Worm (Caenorhabditis elegans) whole organism, late embryonic: ENCODE measurements around the gene umps-1.

Experiments used
- C38D4.7 ChIP-seq: fragments of 200-800 bp; sonication (Bioruptor generic); optimal IDR thresholded peaks from 2 replicates; lab custom pipeline; 2018; ENCODE audit warnings: mild to moderate bottlenecking, missing genetic modification characterization, moderate library complexity, missing compliant biosample characterization
- F13H6.1 ChIP-seq: sonication (generic microtip); optimal IDR thresholded peaks from 2 replicates; lab custom pipeline; 2016; ENCODE audit warnings: missing genetic modification characterization, missing compliant biosample characterization
- T23F11.4 ChIP-seq: fragments of 200-800 bp; sonication (Bioruptor generic); optimal IDR thresholded peaks from 2 replicates; lab custom pipeline; 2018; ENCODE audit warnings: mild to moderate bottlenecking, missing genetic modification characterization, missing compliant biosample characterization
- ama-1 ChIP-seq: fragments of 150-350 bp; optimal IDR thresholded peaks from 2 replicates; lab custom pipeline; 2014
- ceh-24 ChIP-seq: sonication (generic microtip); optimal IDR thresholded peaks from 2 replicates; lab custom pipeline; 2016; ENCODE audit warnings: mild to moderate bottlenecking, missing genetic modification characterization, missing compliant biosample characterization
- ceh-30 ChIP-seq: fragments of 150-350 bp; optimal IDR thresholded peaks from 2 replicates; lab custom pipeline; 2014; ENCODE audit warnings: missing biosample characterization, missing genetic modification characterization
- ceh-31 ChIP-seq: sonication (generic microtip); optimal IDR thresholded peaks from 2 replicates; lab custom pipeline; 2016; ENCODE audit warnings: missing genetic modification characterization, missing compliant biosample characterization
- ceh-34 ChIP-seq: sonication (generic microtip); optimal IDR thresholded peaks from 2 replicates; lab custom pipeline; 2016; ENCODE audit warnings: mild to moderate bottlenecking, missing genetic modification characterization, missing compliant biosample characterization
- ceh-45 ChIP-seq: fragments of 200-800 bp; sonication (Bioruptor generic); IDR thresholded peaks from 2 replicates; pipeline ENCODE4 v1.3.6; 2022; ENCODE audit warnings: missing genetic modification reagents, missing genetic modification characterization, missing compliant biosample characterization
- ceh-48 ChIP-seq: sonication (generic microtip); optimal IDR thresholded peaks from 2 replicates; lab custom pipeline; 2016; ENCODE audit warnings: missing genetic modification characterization, inconsistent platforms, missing compliant biosample characterization
- ceh-6 ChIP-seq: fragments of 200-800 bp; sonication (Bioruptor generic); optimal IDR thresholded peaks from 2 replicates; lab custom pipeline; 2018; ENCODE audit warnings: mild to moderate bottlenecking, missing genetic modification characterization, missing compliant biosample characterization
- ceh-9 ChIP-seq: sonication (generic microtip); optimal IDR thresholded peaks from 2 replicates; lab custom pipeline; 2016; ENCODE audit warnings: mild to moderate bottlenecking, missing genetic modification characterization, inconsistent platforms, missing compliant biosample characterization
- che-1 ChIP-seq: sonication (generic microtip); optimal IDR thresholded peaks from 2 replicates; lab custom pipeline; 2016; ENCODE audit warnings: mild to moderate bottlenecking, missing genetic modification characterization, missing compliant biosample characterization
- dmd-4 ChIP-seq: sonication (generic microtip); optimal IDR thresholded peaks from 2 replicates; lab custom pipeline; 2016; ENCODE audit warnings: borderline replicate concordance, missing genetic modification characterization, missing compliant biosample characterization
- elt-2 ChIP-seq: sonication (generic microtip); optimal IDR thresholded peaks from 2 replicates; lab custom pipeline; 2016; ENCODE audit warnings: missing genetic modification reagents, missing genetic modification characterization, missing compliant biosample characterization
- elt-4 ChIP-seq: sonication (generic microtip); optimal IDR thresholded peaks from 2 replicates; lab custom pipeline; 2016; ENCODE audit warnings: missing genetic modification characterization, missing compliant biosample characterization
- eyg-1 ChIP-seq: sonication (generic microtip); optimal IDR thresholded peaks from 2 replicates; lab custom pipeline; 2016; ENCODE audit warnings: missing genotype, missing genetic modification characterization, missing compliant biosample characterization
- fax-1 ChIP-seq: sonication (generic microtip); optimal IDR thresholded peaks from 2 replicates; lab custom pipeline; 2016; ENCODE audit warnings: missing genotype, missing genetic modification characterization, missing compliant biosample characterization
- fkh-10 ChIP-seq: fragments of 150-350 bp; optimal IDR thresholded peaks from 2 replicates; lab custom pipeline; 2014; ENCODE audit warnings: missing biosample characterization, missing genetic modification reagents, missing genetic modification characterization
- gmeb-2 ChIP-seq: sonication (generic microtip); optimal IDR thresholded peaks from 2 replicates; lab custom pipeline; 2016; ENCODE audit warnings: missing genetic modification characterization, inconsistent platforms, missing compliant biosample characterization
- hlh-13 ChIP-seq: fragments of 200-800 bp; sonication (Bioruptor generic); optimal IDR thresholded peaks from 2 replicates; lab custom pipeline; 2018; ENCODE audit warnings: mild to moderate bottlenecking, missing genetic modification characterization, missing compliant biosample characterization
- hlh-15 ChIP-seq: sonication (generic microtip); optimal IDR thresholded peaks from 2 replicates; lab custom pipeline; 2016; ENCODE audit warnings: missing genetic modification characterization, missing compliant biosample characterization
- hlh-6 ChIP-seq: sonication (generic microtip); optimal IDR thresholded peaks from 2 replicates; lab custom pipeline; 2016; ENCODE audit warnings: missing genotype, missing genetic modification characterization, missing compliant biosample characterization
- hlh-8 ChIP-seq: sonication (generic microtip); optimal IDR thresholded peaks from 2 replicates; lab custom pipeline; 2016; ENCODE audit warnings: missing genotype, missing genetic modification characterization, missing compliant biosample characterization
- madf-2 ChIP-seq: sonication (generic microtip); optimal IDR thresholded peaks from 2 replicates; lab custom pipeline; 2017; ENCODE audit warnings: missing genetic modification characterization, missing compliant biosample characterization
- mec-3 ChIP-seq: sonication (generic microtip); optimal IDR thresholded peaks from 2 replicates; lab custom pipeline; 2016; ENCODE audit warnings: borderline replicate concordance, missing genetic modification characterization, missing compliant biosample characterization
- nfya-1 ChIP-seq: sonication (generic microtip); optimal IDR thresholded peaks from 2 replicates; lab custom pipeline; 2017; ENCODE audit warnings: missing genetic modification characterization, mild to moderate bottlenecking, missing compliant biosample characterization, antibody characterized with exemption, moderate library complexity
- nhr-11 ChIP-seq: fragments of 150-350 bp; optimal IDR thresholded peaks from 2 replicates; lab custom pipeline; 2014; ENCODE audit warnings: missing biosample characterization, missing genetic modification characterization
- npax-4 ChIP-seq: sonication (generic microtip); optimal IDR thresholded peaks from 2 replicates; lab custom pipeline; 2016; ENCODE audit warnings: missing genetic modification characterization, missing compliant biosample characterization
- pag-3 ChIP-seq: sonication (generic microtip); optimal IDR thresholded peaks from 2 replicates; lab custom pipeline; 2016; ENCODE audit warnings: missing compliant biosample characterization, missing genetic modification characterization, borderline replicate concordance
- pha-2 ChIP-seq: sonication (generic microtip); optimal IDR thresholded peaks from 2 replicates; lab custom pipeline; 2017; ENCODE audit warnings: mild to moderate bottlenecking, missing genetic modification characterization, missing compliant biosample characterization
- pqm-1 ChIP-seq: sonication (generic microtip); optimal IDR thresholded peaks from 2 replicates; lab custom pipeline; 2016; ENCODE audit warnings: missing genetic modification characterization, missing compliant biosample characterization
- pros-1 ChIP-seq: fragments of 150-350 bp; optimal IDR thresholded peaks from 2 replicates; lab custom pipeline; 2014; ENCODE audit warnings: missing biosample characterization, missing genetic modification reagents, missing genetic modification characterization
- rnt-1 ChIP-seq: sonication (generic microtip); optimal IDR thresholded peaks from 2 replicates; lab custom pipeline; 2016; ENCODE audit warnings: missing genetic modification characterization, missing compliant biosample characterization
- sox-2 ChIP-seq: fragments of 200-800 bp; sonication (Bioruptor generic); IDR thresholded peaks from 2 replicates; pipeline ENCODE4 v1.3.6; 2022; ENCODE audit warnings: missing genetic modification reagents, missing genetic modification characterization, missing compliant biosample characterization
- unc-3 ChIP-seq, 2 experiments: fragments of 200-800 bp in 1 of 2; sonication (Bioruptor generic) in 1 of 2; sonication (generic microtip) in 1 of 2; conservative IDR thresholded peaks in 1 of 2; optimal IDR thresholded peaks in 1 of 2; 2 replicates each; pipeline versions ENCODE4 v1.3.6 to Lab custom; 2016 to 2022; ENCODE audit warnings: missing compliant biosample characterization in 2 of 2, missing genetic modification characterization in 2 of 2, missing genetic modification reagents in 1 of 2
- unc-42 ChIP-seq: sonication (generic microtip); optimal IDR thresholded peaks from 2 replicates; lab custom pipeline; 2016; ENCODE audit warnings: missing genotype, missing genetic modification characterization, missing compliant biosample characterization
- unc-55 ChIP-seq: sonication (generic microtip); optimal IDR thresholded peaks from 2 replicates; lab custom pipeline; 2017; ENCODE audit warnings: missing biosample characterization, missing genetic modification reagents, missing genetic modification characterization
- zip-5 ChIP-seq: sonication (generic microtip); optimal IDR thresholded peaks from 2 replicates; lab custom pipeline; 2016; ENCODE audit warnings: missing genetic modification characterization, missing compliant biosample characterization
- ztf-16 ChIP-seq: sonication (generic microtip); optimal IDR thresholded peaks from 2 replicates; lab custom pipeline; 2017; ENCODE audit warnings: missing genetic modification characterization, missing compliant biosample characterization

umps-1 gene

DNA sequence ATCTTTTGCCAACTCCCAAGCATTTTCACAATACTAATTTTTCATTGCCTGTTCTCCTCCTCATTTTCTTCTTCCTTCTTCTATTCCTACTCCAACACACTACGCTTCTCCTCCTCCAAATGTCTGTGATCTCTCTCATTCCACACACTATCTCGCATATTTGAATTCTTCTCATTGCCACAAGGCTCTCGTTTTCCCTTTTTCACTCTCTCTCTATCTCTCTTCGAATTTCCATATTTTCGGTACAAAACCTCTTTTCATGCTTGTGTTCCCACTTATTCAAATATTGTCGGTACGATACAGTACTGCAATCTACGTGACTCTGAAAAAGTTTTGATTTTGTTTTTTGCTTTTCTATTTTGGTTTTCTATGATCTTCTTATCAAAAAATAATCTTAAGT, 23.2 kb upstream of the umps-1 start (continued):
- no peak for TF ChIP-seq pros-1 (tag; lab: Kevin White, UChicago)

DNA sequence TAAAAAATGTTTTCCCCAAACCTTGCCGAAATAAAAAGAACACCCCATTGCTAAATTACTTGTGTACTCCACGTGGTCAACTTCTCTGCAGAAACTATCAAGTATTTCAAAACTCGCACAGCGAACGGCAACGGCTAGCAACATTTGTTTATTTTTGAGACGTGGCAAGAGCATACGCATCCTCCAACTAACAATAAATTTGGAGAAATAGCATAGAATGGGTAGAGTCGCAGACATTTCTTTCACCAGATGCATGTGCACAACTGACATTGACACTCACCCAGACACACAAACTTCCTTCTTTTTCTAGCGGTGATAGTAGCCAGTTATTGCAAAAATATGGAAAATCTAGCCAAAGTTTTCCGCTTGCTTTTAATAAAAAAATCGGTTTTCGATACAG, 22.2 kb upstream of the umps-1 start:
- TF ChIP-seq unc-55: no peak
- no peak for TF ChIP-seq sox-2 (GFP tag; lab: Robert Waterston, UW)
- TF ChIP-seq ceh-24: no peak
- no peak for TF ChIP-seq pqm-1 (tag; lab: Kevin White, UChicago)
- no peak for TF ChIP-seq C38D4.7 (GFP tag; lab: Kevin White, UChicago)
- TF ChIP-seq nfya-1 (tag; lab: Kevin White, UChicago): no peak
- no peak for TF ChIP-seq rnt-1 (tag; lab: Kevin White, UChicago)
- no peak for TF ChIP-seq zip-5
- no peak for TF ChIP-seq dmd-4 (tag; lab: Kevin White, UChicago)
- no peak for TF ChIP-seq ceh-45 (GFP tag; lab: Robert Waterston, UW)
- TF ChIP-seq gmeb-2 (tag; lab: Kevin White, UChicago): no peak
- no peak for TF ChIP-seq hlh-8 (tag; lab: Kevin White, UChicago)
- no peak for TF ChIP-seq ceh-6 (GFP tag; lab: Kevin White, UChicago)
- TF ChIP-seq unc-3 (GFP tag; conservative IDR thresholded peaks at IDR 0.05; lab: Robert Waterston, UW): no peak
- no peak for TF ChIP-seq unc-3 (tag; optimal IDR thresholded peaks at IDR 0.05; lab: Kevin White, UChicago)
- no peak for TF ChIP-seq F13H6.1
- no peak for TF ChIP-seq npax-4 (tag; lab: Kevin White, UChicago)
- no peak for TF ChIP-seq ztf-16 (tag; lab: Kevin White, UChicago)
- no peak for TF ChIP-seq ceh-30

DNA sequence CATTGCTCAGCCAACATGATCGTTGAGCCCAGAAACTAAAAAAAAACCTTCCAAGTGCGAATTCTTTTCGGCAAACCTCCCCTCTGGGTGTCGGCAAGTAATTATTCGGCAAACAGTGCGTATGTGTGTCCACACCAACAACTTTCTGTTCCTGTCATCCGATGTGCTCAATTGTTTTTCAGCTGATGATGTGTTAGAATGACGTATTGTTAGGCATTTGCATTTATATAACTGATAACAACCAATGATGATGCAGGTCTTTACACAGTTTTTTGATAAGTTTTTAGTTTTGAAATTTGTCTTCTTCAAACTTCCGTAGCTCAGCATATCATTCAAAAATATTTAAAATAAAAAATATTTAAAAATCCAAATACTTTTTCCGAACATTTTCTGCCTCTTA, 21.5 kb upstream of the umps-1 start:
- TF ChIP-seq elt-2 (tag; lab: Kevin White, UChicago): peak; percentile 38
- TF ChIP-seq unc-3 (GFP tag; conservative IDR thresholded peaks at IDR 0.05; lab: Robert Waterston, UW): no peak
- TF ChIP-seq unc-3 (tag; optimal IDR thresholded peaks at IDR 0.05; lab: Kevin White, UChicago): no peak
- TF ChIP-seq, all 69 proteins: peak for 1

DNA sequence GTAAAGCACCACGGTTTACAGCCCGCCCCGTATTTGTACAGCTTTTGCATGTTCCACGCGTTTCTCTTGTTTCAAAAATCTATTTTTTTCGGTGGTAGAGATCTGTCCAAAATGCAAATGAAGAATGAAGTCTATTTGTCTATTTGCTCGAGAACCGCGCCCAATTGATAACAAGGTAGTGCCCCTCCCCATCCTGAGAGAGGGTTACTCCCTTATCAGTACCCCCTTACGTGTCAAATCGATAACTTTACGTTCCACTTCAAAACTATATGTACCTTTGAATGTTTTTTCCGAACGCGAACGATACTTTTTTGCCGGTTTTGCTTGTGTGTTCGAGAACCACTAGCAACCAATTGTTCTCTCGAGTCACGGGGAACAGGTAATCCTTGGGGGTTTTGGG, 18.6 kb upstream of the umps-1 start:
- TF ChIP-seq che-1 (no peak), pha-2 (no peak), ceh-24 (no peak), madf-2 (tag; lab: Kevin White, UChicago) (no peak), elt-2 (tag; lab: Kevin White, UChicago) (peak; percentile 70), hlh-15 (tag; lab: Kevin White, UChicago) (no peak), nhr-11 (no peak)
- TF ChIP-seq, all 69 proteins: peak for 1

DNA sequence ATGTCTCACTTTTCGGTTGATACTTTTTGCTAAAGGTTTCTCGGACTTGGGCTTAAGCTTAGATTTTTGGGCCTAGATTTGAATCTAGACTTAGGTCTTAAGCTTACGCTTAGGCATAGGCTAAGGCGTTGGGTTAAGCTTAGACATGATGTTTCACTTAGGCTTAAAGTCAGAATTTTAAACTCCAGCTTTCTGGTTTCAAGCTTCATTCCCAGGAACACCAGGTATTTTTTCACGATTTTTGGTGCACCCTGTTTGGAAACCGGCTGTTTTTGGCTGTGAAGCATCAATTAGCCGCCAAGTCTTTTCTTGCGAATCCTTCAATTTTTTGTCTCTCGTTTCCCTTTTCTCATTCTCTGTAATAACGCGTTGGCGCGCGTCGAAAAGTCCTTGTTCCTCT, 16.4 kb upstream of the umps-1 start:
- TF ChIP-seq hlh-13 (GFP tag; lab: Kevin White, UChicago): no peak
- no peak for TF ChIP-seq mec-3 (tag; lab: Kevin White, UChicago)
- no peak for TF ChIP-seq ama-1 (lab: Kevin White, UChicago)
- TF ChIP-seq unc-55: no peak
- TF ChIP-seq ceh-34 (tag; lab: Kevin White, UChicago): no peak
- TF ChIP-seq fkh-10 (GFP tag; lab: Kevin White, UChicago): no peak
- TF ChIP-seq, all 69 proteins: peak for 0

DNA sequence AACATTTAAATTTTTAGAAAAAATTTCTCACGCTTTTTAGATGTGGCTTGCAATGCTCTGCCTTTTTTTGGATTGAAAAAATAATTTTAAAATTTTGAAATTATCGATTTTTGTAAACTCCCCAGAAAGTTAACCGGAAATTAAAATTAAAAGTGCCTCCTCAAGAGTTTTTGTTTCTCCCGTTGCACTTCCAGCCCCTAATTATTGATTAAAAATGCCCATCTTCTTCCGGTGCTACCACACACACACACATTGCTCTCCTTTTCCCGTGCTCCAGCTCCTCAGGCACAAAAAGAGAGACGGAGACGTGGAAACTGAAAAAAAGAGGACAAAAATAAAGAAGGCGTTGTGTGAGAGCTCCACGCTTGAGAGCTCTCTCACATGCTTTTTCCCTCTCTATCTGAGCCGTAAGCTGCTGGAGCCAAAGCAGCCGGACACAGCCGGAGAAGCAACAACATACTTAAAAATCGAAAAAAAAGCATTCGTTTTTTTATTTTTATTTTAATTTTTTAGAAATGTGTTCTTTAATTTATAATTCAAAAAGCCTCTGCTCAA, 10.0 kb upstream of the umps-1 start:
- TF ChIP-seq fkh-10 (GFP tag; lab: Kevin White, UChicago) (no peak), T23F11.4 (GFP tag; lab: Kevin White, UChicago) (no peak), fax-1 (tag; lab: Kevin White, UChicago) (no peak), ceh-31 (tag; lab: Kevin White, UChicago) (no peak), dmd-4 (tag; lab: Kevin White, UChicago) (no peak), ceh-48 (tag; lab: Kevin White, UChicago) (peak; percentile 56), elt-4 (tag; lab: Kevin White, UChicago) (no peak), hlh-6 (tag; lab: Kevin White, UChicago) (no peak), gmeb-2 (tag; lab: Kevin White, UChicago) (no peak), ceh-9 (tag; lab: Kevin White, UChicago) (no peak), zip-5 (no peak), unc-3 (GFP tag; conservative IDR thresholded peaks at IDR 0.05; lab: Robert Waterston, UW) (no peak), unc-3 (tag; optimal IDR thresholded peaks at IDR 0.05; lab: Kevin White, UChicago) (no peak), eyg-1 (tag; lab: Kevin White, UChicago) (no peak), sox-2 (GFP tag; lab: Robert Waterston, UW) (no peak), unc-42 (tag; lab: Kevin White, UChicago) (peak; percentile 37), pag-3 (no peak)
